Fruit fly (Drosophila melanogaster): Measurements from ENCODE around the gene CG13857.
A peak's percentile ranks its signal among the peaks of the same experiment; 100 is the strongest.

Gene CG13857

dm6 chr3R:22400246-22400645 lies 6.3 kb upstream of the CG13857 start (continued):
- TF ChIP-seq CG3281 (GFP tag; optimal IDR thresholded peaks at IDR 0.05) (no peak), CG4707 (GFP tag; optimal IDR thresholded peaks at IDR 0.05) (no peak), CG7963 (GFP tag; IDR thresholded peaks at IDR 0.05; ENCODE audit: partially characterized antibody) (no peak), CG32767 (GFP tag; IDR thresholded peaks at IDR 0.05) (no peak), NK7.1 (GFP tag; optimal IDR thresholded peaks at IDR 0.05) (no peak), CG9932 (GFP tag; IDR thresholded peaks at IDR 0.05) (peak; percentile 68), CG5180 (GFP tag; optimal IDR thresholded peaks at IDR 0.05) (no peak), Nf-YA (GFP tag; IDR thresholded peaks at IDR 0.05) (no peak), CG10431 (GFP tag; optimal IDR thresholded peaks at IDR 0.05) (no peak), E2f2 (GFP tag; IDR thresholded peaks at IDR 0.05) (no peak), tx (GFP tag; optimal IDR thresholded peaks at IDR 0.05) (no peak), run (tag; optimal IDR thresholded peaks at IDR 0.05) (no peak), hkb (optimal IDR thresholded peaks at IDR 0.05) (no peak), hkb (GFP tag; IDR thresholded peaks at IDR 0.05) (peak; percentile 51; the same call in 1 of the 2 replicates), sd (tag; optimal IDR thresholded peaks at IDR 0.05) (no peak), stc (GFP tag; IDR thresholded peaks at IDR 0.05) (no peak), row (GFP tag; IDR thresholded peaks at IDR 0.05) (peak; percentile 61; the same call in 2 of the 3 replicates), CG17385 (GFP tag; optimal IDR thresholded peaks at IDR 0.05) (no peak), HLHmδ (GFP tag; optimal IDR thresholded peaks at IDR 0.05) (no peak), CG6175 (GFP tag; IDR thresholded peaks at IDR 0.05) (no peak), dan (GFP tag; IDR thresholded peaks at IDR 0.05) (no peak), chn (GFP tag; optimal IDR thresholded peaks at IDR 0.05) (no peak), CG4820 (GFP tag; optimal IDR thresholded peaks at IDR 0.05) (peak; percentile 48), NC2α (GFP tag; optimal IDR thresholded peaks at IDR 0.05) (no peak), crc (GFP tag; optimal IDR thresholded peaks at IDR 0.05) (no peak), Hsf (GFP tag; optimal IDR thresholded peaks at IDR 0.05) (peak; percentile 34), Xbp1 (GFP tag; optimal IDR thresholded peaks at IDR 0.05) (peak; percentile 11), HLH4C (GFP tag; IDR thresholded peaks at IDR 0.05; ENCODE audit: partially characterized antibody) (no peak), so (GFP tag; IDR thresholded peaks at IDR 0.05) (no peak), CG31224 (GFP tag; IDR thresholded peaks at IDR 0.05) (peak; percentile 42; the same call in 1 of the 2 replicates), nerfin-2 (GFP tag; IDR thresholded peaks at IDR 0.05; ENCODE audit: partially characterized antibody) (no peak), ro (GFP tag; IDR thresholded peaks at IDR 0.05) (no peak), Dp (GFP tag; optimal IDR thresholded peaks at IDR 0.05) (no peak), CG14667 (GFP tag; IDR thresholded peaks at IDR 0.05) (0 out of 2 replicates have a peak, but pooled peaks have one; percentile 15), yki (optimal IDR thresholded peaks at IDR 0.05) (no peak), jigr1 (GFP tag; IDR thresholded peaks at IDR 0.05) (no peak), Hmx (GFP tag; optimal IDR thresholded peaks at IDR 0.05) (no peak), CG12391 (tag; optimal IDR thresholded peaks at IDR 0.05) (peak; percentile 5), da (GFP tag; optimal IDR thresholded peaks at IDR 0.05) (no peak), CG7839 (tag; optimal IDR thresholded peaks at IDR 0.05) (no peak), klu (GFP tag; IDR thresholded peaks at IDR 0.05) (no peak), CG2889 (GFP tag; IDR thresholded peaks at IDR 0.05) (0 out of 3 replicates have a peak, but pooled peaks have one; percentile 8), CoRest (tag; optimal IDR thresholded peaks at IDR 0.05) (peak; percentile 18), Vsx1 (GFP tag; optimal IDR thresholded peaks at IDR 0.05) (no peak), TFAM (GFP tag; optimal IDR thresholded peaks at IDR 0.05) (no peak), Doc2 (GFP tag; IDR thresholded peaks at IDR 0.05) (no peak), CG1024 (GFP tag; IDR thresholded peaks at IDR 0.05) (no peak), Med (GFP tag) (peak; percentile 52), mld (GFP tag; IDR thresholded peaks at IDR 0.05; ENCODE audit: partially characterized antibody) (no peak), CG12769 (tag; optimal IDR thresholded peaks at IDR 0.05) (peak; percentile 40), tgo (GFP tag; IDR thresholded peaks at IDR 0.05) (peak; percentile 21; the same call in 1 of the 3 replicates), CG10979 (tag; optimal IDR thresholded peaks at IDR 0.05) (peak; percentile 42)
